Worm (Caenorhabditis elegans): ENCODE results near the gene K12H4.2.

- no peak for TF ChIP-seq duxl-1 (tag; optimal IDR thresholded peaks at IDR 0.05; ENCODE audit: poor library complexity)
- no peak for TF ChIP-seq lin-39 (tag; optimal IDR thresholded peaks at IDR 0.05)
- no peak for TF ChIP-seq lim-7 (GFP tag; IDR thresholded peaks at IDR 0.05)
- TF ChIP-seq ama-1 (optimal IDR thresholded peaks at IDR 0.05), result no peak
- TF ChIP-seq lin-15B (tag; optimal IDR thresholded peaks at IDR 0.05), result no peak
Measured at ce11 chrIII:8045734-8046133, 1.8 kb upstream of the K12H4.2 start, which contains the start of gene K12H4.3.

Measured in whole organism, L4 larva.